Worm (Caenorhabditis elegans) whole organism, midembryonic: Measurements from ENCODE around the gene bud-31.

Experiments used
- T22C8.4 ChIP-seq: fragments of 200-800 bp; sonication (Bioruptor generic); IDR thresholded peaks from 2 replicates; pipeline ENCODE4 v1.3.6; 2022; ENCODE audit warnings: missing genetic modification characterization, missing compliant biosample characterization
- cog-1 ChIP-seq: sonication (generic microtip); optimal IDR thresholded peaks from 2 replicates; lab custom pipeline; 2016; ENCODE audit warnings: missing genetic modification characterization, missing compliant biosample characterization
- ref-1 ChIP-seq: fragments of 200-800 bp; sonication (Bioruptor generic); conservative IDR thresholded peaks from 2 replicates; pipeline ENCODE4 v1.3.6; 2022; ENCODE audit warnings: missing genetic modification reagents, missing genetic modification characterization, missing compliant biosample characterization
- tab-1 ChIP-seq: fragments of 200-800 bp; sonication (Bioruptor generic); IDR thresholded peaks from 2 replicates; pipeline ENCODE4 v1.3.6; 2022; ENCODE audit warnings: missing genetic modification characterization, missing compliant biosample characterization

ce11 chrIII:9735857-9736256, 39.5 kb upstream of the bud-31 start, which contains the start of gene dao-6:
- TF ChIP-seq ref-1 (GFP tag; lab: Robert Waterston, UW) (no peak), tab-1 (no peak), cog-1 (tag; lab: Kevin White, UChicago) (no peak), T22C8.4 (GFP tag; lab: Robert Waterston, UW) (no peak)
